Worm (Caenorhabditis elegans) whole organism, early embryonic: Measurements from ENCODE around the gene ddo-1.

Experiments used
- flt-1 ChIP-seq: fragments of 200-800 bp; sonication (Bioruptor generic); IDR thresholded peaks from 2 replicates; pipeline ENCODE4 v1.3.6; 2022; ENCODE audit warnings: missing genetic modification characterization, missing compliant biosample characterization
- sea-1 ChIP-seq: fragments of 200-800 bp; sonication (Bioruptor generic); conservative IDR thresholded peaks from 2 replicates; pipeline ENCODE4 v1.3.6; 2022; ENCODE audit warnings: missing genetic modification characterization, missing compliant biosample characterization
- tbx-37 ChIP-seq: fragments of 200-800 bp; sonication (Bioruptor generic); conservative IDR thresholded peaks from 2 replicates; pipeline ENCODE4 v1.3.6; 2022; ENCODE audit warnings: missing genetic modification reagents, missing genetic modification characterization, missing compliant biosample characterization

- TF ChIP-seq tbx-37 (GFP tag; lab: Robert Waterston, UW) (no peak), sea-1 (GFP tag; lab: Robert Waterston, UW) (no peak), flt-1 (GFP tag; lab: Robert Waterston, UW) (no peak)
Observed at ce11 chrV:17777127-17777526, at the start of gene ddo-1.
